Worm (Caenorhabditis elegans) whole organism, L1 larva: ENCODE data around the gene clec-125.

Experiments
- ama-1 ChIP-seq: fragments of 150-350 bp; optimal IDR thresholded peaks from 2 replicates; lab custom pipeline; 2014
- mdl-1 ChIP-seq, 2 experiments: fragments of 150-350 bp; optimal IDR thresholded peaks; 2 replicates each; lab custom pipeline; 2014 to 2017; ENCODE audit warnings: missing biosample characterization in 2 of 2, missing genetic modification characterization in 2 of 2, inconsistent platforms in 1 of 2
- nhr-76 ChIP-seq: sonication (generic microtip); optimal IDR thresholded peaks from 2 replicates; lab custom pipeline; 2017; ENCODE audit warnings: missing biosample characterization, missing genetic modification characterization

- TF ChIP-seq mdl-1 (tag; optimal IDR thresholded peaks at IDR 0.05; lab: Kevin White, UChicago) (no peak), ama-1 (no peak), nhr-76 (tag; lab: Kevin White, UChicago) (no peak)
Measured at ce11 chrII:3527460-3527859, 11.7 kb downstream of the clec-125 start.
